Worm (Caenorhabditis elegans) whole organism, early embryonic: ENCODE measurements around the gene M163.1.

Experiments
- F13C5.2 ChIP-seq: sonication (generic microtip); optimal IDR thresholded peaks from 2 replicates; lab custom pipeline; 2017; ENCODE audit warnings: mild to moderate bottlenecking, missing genetic modification characterization, inconsistent platforms, missing compliant biosample characterization
- ama-1 ChIP-seq: fragments of 150-350 bp; optimal IDR thresholded peaks from 2 replicates; lab custom pipeline; 2014
- ceh-13 ChIP-seq: fragments of 200-800 bp; sonication (Bioruptor generic); optimal IDR thresholded peaks from 2 replicates; lab custom pipeline; 2018; ENCODE audit warnings: mild to moderate bottlenecking, missing genetic modification characterization, missing compliant biosample characterization
- ets-7 ChIP-seq: sonication (generic microtip); optimal IDR thresholded peaks from 2 replicates; lab custom pipeline; 2016; ENCODE audit warnings: missing genotype, missing genetic modification characterization, missing compliant biosample characterization
- flt-1 ChIP-seq: fragments of 200-800 bp; sonication (Bioruptor generic); IDR thresholded peaks from 2 replicates; pipeline ENCODE4 v1.3.6; 2022; ENCODE audit warnings: missing genetic modification characterization, missing compliant biosample characterization
- hmbx-1 ChIP-seq: sonication (generic microtip); optimal IDR thresholded peaks from 2 replicates; lab custom pipeline; 2016; ENCODE audit warnings: mild to moderate bottlenecking, missing genetic modification characterization, missing compliant biosample characterization
- pes-1 ChIP-seq: fragments of 200-800 bp; sonication (Bioruptor generic); IDR thresholded peaks from 2 replicates; pipeline ENCODE4 v1.3.6; 2022; ENCODE audit warnings: missing genetic modification reagents, missing genetic modification characterization, missing compliant biosample characterization
- tbx-37 ChIP-seq: fragments of 200-800 bp; sonication (Bioruptor generic); conservative IDR thresholded peaks from 2 replicates; pipeline ENCODE4 v1.3.6; 2022; ENCODE audit warnings: missing genetic modification reagents, missing genetic modification characterization, missing compliant biosample characterization
- tra-4 ChIP-seq: sonication (generic microtip); optimal IDR thresholded peaks from 2 replicates; lab custom pipeline; 2017; ENCODE audit warnings: missing genetic modification characterization, missing compliant biosample characterization

ce11 chrX:14543224-14543623 lies 39.6 kb upstream of the M163.1 start, which contains the start of gene T24C2.3:
- no peak for TF ChIP-seq ets-7 (tag; lab: Kevin White, UChicago)
- TF ChIP-seq hmbx-1 = no peak
- no peak for TF ChIP-seq tra-4 (tag; lab: Kevin White, UChicago)
- TF ChIP-seq ama-1 = no peak
- no peak for TF ChIP-seq pes-1 (GFP tag; lab: Robert Waterston, UW)
- no peak for TF ChIP-seq ceh-13
- TF ChIP-seq tbx-37 (GFP tag; lab: Robert Waterston, UW) = no peak
- no peak for TF ChIP-seq F13C5.2 (tag; lab: Kevin White, UChicago)
- TF ChIP-seq flt-1 = no peak
